Worm (Caenorhabditis elegans) whole organism, midembryonic: ENCODE results near the gene K09H11.9.

Experiments
- flt-1 ChIP-seq: fragments of 200-800 bp; sonication (Bioruptor generic); IDR thresholded peaks from 2 replicates; pipeline ENCODE4 v1.3.6; 2022; ENCODE audit warnings: missing genetic modification characterization, missing compliant biosample characterization
- klf-2 ChIP-seq: fragments of 200-800 bp; sonication (Bioruptor generic); conservative IDR thresholded peaks from 2 replicates; pipeline ENCODE4 v1.3.6; 2022; ENCODE audit warnings: missing genetic modification reagents, missing genetic modification characterization, missing compliant biosample characterization
- ref-1 ChIP-seq: fragments of 200-800 bp; sonication (Bioruptor generic); conservative IDR thresholded peaks from 2 replicates; pipeline ENCODE4 v1.3.6; 2022; ENCODE audit warnings: missing genetic modification reagents, missing genetic modification characterization, missing compliant biosample characterization
- tab-1 ChIP-seq: fragments of 200-800 bp; sonication (Bioruptor generic); IDR thresholded peaks from 2 replicates; pipeline ENCODE4 v1.3.6; 2022; ENCODE audit warnings: missing genetic modification characterization, missing compliant biosample characterization
- ztf-23 ChIP-seq: fragments of 200-800 bp; sonication (Bioruptor generic); IDR thresholded peaks from 2 replicates; pipeline ENCODE4 v1.3.6; 2022; ENCODE audit warnings: missing genetic modification reagents, missing genetic modification characterization, missing compliant biosample characterization

DNA sequence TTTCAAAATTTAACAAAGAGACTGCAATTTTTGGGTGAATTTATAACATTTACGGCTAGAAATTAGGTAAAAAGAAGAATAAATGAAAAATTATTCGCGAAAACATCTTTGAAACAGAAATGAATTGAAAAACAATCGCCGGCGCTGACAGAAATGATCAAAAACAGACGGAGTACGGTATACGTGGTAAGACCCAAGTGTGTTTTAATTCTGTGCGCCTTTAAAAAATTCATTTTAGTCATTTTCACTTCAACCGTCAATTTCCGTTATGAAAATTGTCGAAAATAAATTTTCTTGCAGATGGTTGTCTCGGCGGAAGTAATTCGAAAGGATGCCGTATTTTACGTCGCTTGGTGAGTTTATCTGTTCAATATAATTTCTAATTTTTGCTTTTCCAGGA lies 39.8 kb upstream of the K09H11.9 start, which contains the start of gene C53A3.3:
- TF ChIP-seq ref-1 (GFP tag; lab: Robert Waterston, UW) (no peak), flt-1 (GFP tag; lab: Robert Waterston, UW) (no peak), ztf-23 (GFP tag; lab: Robert Waterston, UW) (no peak), klf-2 (GFP tag; lab: Robert Waterston, UW) (no peak), tab-1 (GFP tag; lab: Robert Waterston, UW) (no peak)
